Worm (Caenorhabditis elegans): Measurements from ENCODE around the gene rbc-2.
A peak's percentile ranks its signal among the peaks of the same experiment; 100 is the strongest.

ce11 chrIII:2471855-2472254 is 56.6 kb downstream of the rbc-2 start:
- TF ChIP-seq lsy-2 (tag; optimal IDR thresholded peaks at IDR 0.05) (peak in 1 of 2 experiments; percentile 67), nhr-237 (tag; optimal IDR thresholded peaks at IDR 0.05) (no peak), snpc-4 (tag; optimal IDR thresholded peaks at IDR 0.05) (no peak), gmeb-1 (tag; optimal IDR thresholded peaks at IDR 0.05) (peak; percentile 45), mdl-1 (tag; optimal IDR thresholded peaks at IDR 0.05) (peak in 1 of 2 experiments; percentile 41), nhr-6 (tag; optimal IDR thresholded peaks at IDR 0.05) (no peak), zag-1 (tag; optimal IDR thresholded peaks at IDR 0.05) (no peak), nhr-11 (tag; optimal IDR thresholded peaks at IDR 0.05) (no peak)

Data from whole organism, L2 larva.